Fruit fly (Drosophila melanogaster): Measurements from ENCODE around the gene CG12470.

DNA sequence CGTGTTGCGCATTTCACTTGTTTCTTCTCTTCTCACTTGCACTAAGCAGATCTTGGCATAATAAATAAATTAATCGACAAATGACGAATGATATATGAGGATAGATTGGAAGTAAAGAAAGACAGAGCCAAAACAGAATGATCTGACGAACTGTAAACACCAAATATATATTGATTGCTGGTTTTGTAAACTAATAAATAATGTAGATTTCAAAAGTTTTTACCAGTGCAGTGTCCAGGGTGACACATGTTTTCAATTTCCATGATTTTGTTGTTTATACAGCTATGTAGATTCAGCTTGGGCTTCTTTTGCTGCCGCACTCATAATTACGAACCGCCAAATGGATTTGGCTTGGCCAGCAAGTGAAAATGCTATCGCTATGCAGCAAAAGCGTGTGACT is 3.8 kb downstream of the CG12470 start:
- TF ChIP-seq CG8478 (optimal IDR thresholded peaks at IDR 0.05) (no peak), CTCF (optimal IDR thresholded peaks at IDR 0.05) (no peak)

All from S2 (cell line).